Worm (Caenorhabditis elegans) whole organism, L4/young adult: Measurements from ENCODE around the gene wars-1.

Experiments
- W03F9.2 ChIP-seq: fragments of 150-350 bp; optimal IDR thresholded peaks from 2 replicates; lab custom pipeline; 2014; ENCODE audit warnings: missing biosample characterization, missing genetic modification characterization
- dao-5 ChIP-seq: sonication (generic microtip); optimal IDR thresholded peaks from 2 replicates; lab custom pipeline; 2016; ENCODE audit warnings: missing genotype, missing genetic modification characterization, moderate library complexity, missing compliant biosample characterization
- him-1 ChIP-seq: sonication (generic microtip); optimal IDR thresholded peaks from 2 replicates; lab custom pipeline; 2016; ENCODE audit warnings: missing genotype, missing genetic modification reagents, missing genetic modification characterization, missing compliant biosample characterization

ce11 chrV:18873833-18874232 lies 14.8 kb upstream of the wars-1 start, which contains the start of gene ceh-51:
- TF ChIP-seq dao-5 (tag; lab: Kevin White, UChicago) (no peak), him-1 (tag; lab: Kevin White, UChicago) (no peak), W03F9.2 (tag; lab: Kevin White, UChicago) (no peak)
